Worm (Caenorhabditis elegans): Measurements from ENCODE around the gene M05D6.9.

Gene M05D6.9

ce11 chrII:8466874-8467273 is 27.2 kb upstream of the M05D6.9 start, which contains the start of gene F22B5.10:
Gene F22B5.10 (plus strand): TSS chrII:8467174.
- TF ChIP-seq ref-1 (GFP tag; conservative IDR thresholded peaks at IDR 0.05) (no peak), med-1 (GFP tag; optimal IDR thresholded peaks at IDR 0.05; ENCODE audit: insufficient read depth) (no peak), ztf-23 (GFP tag; IDR thresholded peaks at IDR 0.05) (no peak), tab-1 (GFP tag; IDR thresholded peaks at IDR 0.05) (no peak), cog-1 (tag; optimal IDR thresholded peaks at IDR 0.05) (no peak), klf-2 (GFP tag; conservative IDR thresholded peaks at IDR 0.05) (no peak), ztf-29 (GFP tag; IDR thresholded peaks at IDR 0.05) (no peak), T22C8.4 (GFP tag; IDR thresholded peaks at IDR 0.05) (no peak), flt-1 (GFP tag; IDR thresholded peaks at IDR 0.05) (no peak)

DNA sequence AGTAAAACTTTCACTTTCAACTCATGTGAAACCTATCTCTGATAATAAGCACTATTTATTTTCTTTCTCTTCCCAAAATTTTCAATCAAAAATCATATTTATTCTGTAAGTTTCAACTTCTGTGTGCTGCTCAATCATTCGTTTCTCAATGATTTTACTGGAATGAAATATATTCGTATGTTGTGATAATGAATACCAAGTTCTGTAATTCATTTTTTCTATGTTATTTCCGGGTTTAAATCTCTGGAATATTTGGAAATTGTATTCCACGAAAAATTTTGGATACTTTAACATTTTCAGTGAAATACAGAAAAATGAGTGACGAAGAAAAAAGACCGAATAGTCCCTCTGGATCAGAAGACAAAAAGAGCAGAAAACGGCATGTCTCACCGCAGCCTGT is 26.3 kb upstream of the M05D6.9 start, which contains the start of gene M05D6.2:
Gene M05D6.2 (plus strand): TSS at position 301 of the 400 bp plus-strand sequence.
- TF ChIP-seq klf-2 (GFP tag; conservative IDR thresholded peaks at IDR 0.05) (no peak), ref-1 (GFP tag; conservative IDR thresholded peaks at IDR 0.05) (no peak), ztf-29 (GFP tag; IDR thresholded peaks at IDR 0.05) (no peak), flt-1 (GFP tag; IDR thresholded peaks at IDR 0.05) (no peak), ztf-23 (GFP tag; IDR thresholded peaks at IDR 0.05) (no peak), T22C8.4 (GFP tag; IDR thresholded peaks at IDR 0.05) (no peak), tab-1 (GFP tag; IDR thresholded peaks at IDR 0.05) (no peak), med-1 (GFP tag; optimal IDR thresholded peaks at IDR 0.05; ENCODE audit: insufficient read depth) (no peak), cog-1 (tag; optimal IDR thresholded peaks at IDR 0.05) (no peak)

ce11 chrII:8471139-8471538 is 22.9 kb upstream of the M05D6.9 start, which contains the start of gene M05D6.8:
Gene M05D6.8 (minus strand): TSS chrII:8471239.
- no peak for TF ChIP-seq tab-1 (GFP tag; IDR thresholded peaks at IDR 0.05)
- no peak for TF ChIP-seq ztf-29 (GFP tag; IDR thresholded peaks at IDR 0.05)
- no peak for TF ChIP-seq klf-2 (GFP tag; conservative IDR thresholded peaks at IDR 0.05)
- TF ChIP-seq ref-1 (GFP tag; conservative IDR thresholded peaks at IDR 0.05) = no peak
- no peak for TF ChIP-seq T22C8.4 (GFP tag; IDR thresholded peaks at IDR 0.05)
- no peak for TF ChIP-seq ztf-23 (GFP tag; IDR thresholded peaks at IDR 0.05)
- TF ChIP-seq med-1 (GFP tag; optimal IDR thresholded peaks at IDR 0.05; ENCODE audit: insufficient read depth) = no peak
- TF ChIP-seq flt-1 (GFP tag; IDR thresholded peaks at IDR 0.05) = no peak
- TF ChIP-seq cog-1 (tag; optimal IDR thresholded peaks at IDR 0.05) = no peak

- TF ChIP-seq ref-1 (GFP tag; conservative IDR thresholded peaks at IDR 0.05) = no peak
Measured at ce11 chrII:8472916-8473315, 21.2 kb upstream of the M05D6.9 start.

- TF ChIP-seq tab-1 (GFP tag; IDR thresholded peaks at IDR 0.05) = no peak
- TF ChIP-seq cog-1 (tag; optimal IDR thresholded peaks at IDR 0.05) = no peak
- no peak for TF ChIP-seq T22C8.4 (GFP tag; IDR thresholded peaks at IDR 0.05)
- TF ChIP-seq ztf-29 (GFP tag; IDR thresholded peaks at IDR 0.05) = no peak
- no peak for TF ChIP-seq flt-1 (GFP tag; IDR thresholded peaks at IDR 0.05)
- no peak for TF ChIP-seq ztf-23 (GFP tag; IDR thresholded peaks at IDR 0.05)
- TF ChIP-seq ref-1 (GFP tag; conservative IDR thresholded peaks at IDR 0.05) = no peak
- TF ChIP-seq med-1 (GFP tag; optimal IDR thresholded peaks at IDR 0.05; ENCODE audit: insufficient read depth) = no peak
- no peak for TF ChIP-seq klf-2 (GFP tag; conservative IDR thresholded peaks at IDR 0.05)
Measured at ce11 chrII:8475306-8475822, 18.7 kb upstream of the M05D6.9 start, which contains the start of the genes M05D6.1 and M05D6.3. Gene M05D6.1 (minus strand): TSS chrII:8475406. Gene M05D6.3 (plus strand): TSS chrII:8475772.

DNA sequence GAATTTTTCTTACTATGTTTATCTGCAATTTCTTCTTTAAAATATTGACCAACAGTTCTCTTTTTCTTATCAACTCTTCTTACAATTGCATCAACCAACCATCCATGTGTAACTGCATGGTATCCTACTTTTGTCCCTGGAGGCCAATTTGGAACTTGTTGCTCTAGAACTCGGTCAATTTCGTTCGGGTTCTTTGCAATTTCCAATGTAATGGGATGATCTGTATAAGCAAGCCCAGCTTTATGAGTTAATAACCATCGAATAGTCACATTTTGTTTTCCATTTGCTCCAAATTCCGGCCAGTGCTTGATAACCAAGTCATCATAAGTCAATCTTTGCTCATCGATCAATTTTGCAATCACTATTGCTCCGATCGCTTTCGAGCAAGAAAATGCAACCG is 14.7 kb upstream of the M05D6.9 start:
- no peak for TF ChIP-seq ztf-23 (GFP tag; IDR thresholded peaks at IDR 0.05)
- TF ChIP-seq ztf-29 (GFP tag; IDR thresholded peaks at IDR 0.05) = no peak
- no peak for TF ChIP-seq med-1 (GFP tag; optimal IDR thresholded peaks at IDR 0.05; ENCODE audit: insufficient read depth)
- TF ChIP-seq ref-1 (GFP tag; conservative IDR thresholded peaks at IDR 0.05) = no peak
- no peak for TF ChIP-seq klf-2 (GFP tag; conservative IDR thresholded peaks at IDR 0.05)
- no peak for TF ChIP-seq cog-1 (tag; optimal IDR thresholded peaks at IDR 0.05)
- TF ChIP-seq tab-1 (GFP tag; IDR thresholded peaks at IDR 0.05) = no peak
- TF ChIP-seq flt-1 (GFP tag; IDR thresholded peaks at IDR 0.05) = no peak
- no peak for TF ChIP-seq T22C8.4 (GFP tag; IDR thresholded peaks at IDR 0.05)

DNA sequence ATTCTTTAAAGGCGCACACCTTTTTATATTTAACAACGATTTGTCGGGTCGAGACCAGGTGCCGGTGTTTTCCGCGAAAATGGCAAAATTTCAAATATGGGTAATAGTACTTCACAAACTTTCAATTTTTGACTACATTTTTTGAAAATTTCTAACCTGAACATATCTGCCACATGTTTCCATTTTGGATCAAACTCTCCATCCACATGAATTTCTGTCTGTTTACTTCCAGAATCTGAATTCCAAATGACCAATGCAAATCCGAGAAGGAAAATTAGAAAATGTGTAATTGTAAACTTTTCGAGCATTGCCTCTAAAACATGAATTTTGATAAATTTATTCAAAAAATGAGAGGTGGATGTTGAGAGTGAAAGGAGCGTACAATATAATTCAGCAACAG is 13.9 kb upstream of the M05D6.9 start, which contains the start of gene lact-4:
Gene lact-4 (minus strand): TSS at position 313 of the 400 bp plus-strand sequence.
- TF ChIP-seq tab-1 (GFP tag; IDR thresholded peaks at IDR 0.05) = no peak
- TF ChIP-seq med-1 (GFP tag; optimal IDR thresholded peaks at IDR 0.05; ENCODE audit: insufficient read depth) = no peak
- TF ChIP-seq ztf-23 (GFP tag; IDR thresholded peaks at IDR 0.05) = no peak
- no peak for TF ChIP-seq flt-1 (GFP tag; IDR thresholded peaks at IDR 0.05)
- TF ChIP-seq ztf-29 (GFP tag; IDR thresholded peaks at IDR 0.05) = no peak
- TF ChIP-seq T22C8.4 (GFP tag; IDR thresholded peaks at IDR 0.05) = no peak
- no peak for TF ChIP-seq klf-2 (GFP tag; conservative IDR thresholded peaks at IDR 0.05)
- no peak for TF ChIP-seq ref-1 (GFP tag; conservative IDR thresholded peaks at IDR 0.05)
- no peak for TF ChIP-seq cog-1 (tag; optimal IDR thresholded peaks at IDR 0.05)

DNA sequence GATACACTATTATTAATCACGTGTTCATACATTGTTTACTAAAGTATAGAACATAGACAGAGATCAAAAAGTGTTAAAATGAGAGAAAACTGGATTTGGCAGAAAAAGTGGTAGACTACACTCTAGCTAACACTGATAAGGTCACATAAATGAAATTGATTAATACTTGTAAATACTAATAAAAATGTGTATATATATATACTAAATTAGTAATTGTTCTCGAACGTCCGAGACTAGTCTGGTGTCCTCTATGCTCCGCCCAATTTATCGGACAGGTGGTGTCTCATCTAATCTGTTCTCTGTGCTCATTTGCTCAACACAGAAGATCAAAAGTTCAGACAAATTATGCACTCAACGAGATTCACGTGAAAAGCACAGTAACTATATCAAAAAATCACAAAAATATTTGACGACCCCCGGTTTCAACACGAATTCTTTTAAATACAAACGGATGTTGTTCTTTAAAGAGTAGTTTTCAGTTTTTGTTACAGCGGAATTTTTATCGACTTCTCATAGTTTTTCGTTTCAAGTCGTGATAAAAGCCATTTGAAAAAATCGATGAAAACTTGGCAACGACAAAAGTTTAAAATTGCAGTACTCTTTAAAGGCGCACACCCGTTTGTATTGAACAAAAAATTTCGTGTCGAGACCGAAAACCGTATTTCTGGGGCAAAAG is 12.9 kb upstream of the M05D6.9 start:
- no peak for TF ChIP-seq ref-1 (GFP tag; conservative IDR thresholded peaks at IDR 0.05)
- no peak for TF ChIP-seq klf-2 (GFP tag; conservative IDR thresholded peaks at IDR 0.05)
- TF ChIP-seq tab-1 (GFP tag; IDR thresholded peaks at IDR 0.05) = no peak
- no peak for TF ChIP-seq med-1 (GFP tag; optimal IDR thresholded peaks at IDR 0.05; ENCODE audit: insufficient read depth)
- TF ChIP-seq T22C8.4 (GFP tag; IDR thresholded peaks at IDR 0.05) = no peak
- no peak for TF ChIP-seq flt-1 (GFP tag; IDR thresholded peaks at IDR 0.05)

ce11 chrII:8481731-8482253 is 12.3 kb upstream of the M05D6.9 start, which contains the start of gene M05D6.5:
Gene M05D6.5 (minus strand): TSS chrII:8482203.
- TF ChIP-seq ref-1 (GFP tag; conservative IDR thresholded peaks at IDR 0.05) (no peak), T22C8.4 (GFP tag; IDR thresholded peaks at IDR 0.05) (no peak), cog-1 (tag; optimal IDR thresholded peaks at IDR 0.05) (no peak), tab-1 (GFP tag; IDR thresholded peaks at IDR 0.05) (no peak), ztf-29 (GFP tag; IDR thresholded peaks at IDR 0.05) (no peak), ztf-23 (GFP tag; IDR thresholded peaks at IDR 0.05) (no peak), flt-1 (GFP tag; IDR thresholded peaks at IDR 0.05) (no peak), med-1 (GFP tag; optimal IDR thresholded peaks at IDR 0.05; ENCODE audit: insufficient read depth) (no peak), klf-2 (GFP tag; conservative IDR thresholded peaks at IDR 0.05) (no peak)

Measured in whole organism, midembryonic.